Fruit fly (Drosophila melanogaster) whole organism, wandering third instar larva: ENCODE measurements around the gene CG18301.

Source experiments
- Abd-B ChIP-seq: fragments of >200 bp; optimal IDR thresholded peaks from 2 replicates; lab custom pipeline; 2017; ENCODE audit warnings: missing biosample characterization, missing genetic modification characterization
- CG32264 ChIP-seq: fragments of 200-800 bp; sonication (Bioruptor generic); optimal IDR thresholded peaks from 2 replicates; lab custom pipeline; 2016; ENCODE audit warnings: missing biosample characterization, missing genetic modification characterization
- CG9705 ChIP-seq: fragments of 200-800 bp; sonication (Bioruptor generic); optimal IDR thresholded peaks from 2 replicates; lab custom pipeline; 2018; ENCODE audit warnings: missing biosample characterization, mild to moderate bottlenecking, missing genetic modification characterization
- CrebA ChIP-seq: fragments of 200-800 bp; sonication (Bioruptor generic); optimal IDR thresholded peaks from 2 replicates; lab custom pipeline; 2016; ENCODE audit warnings: missing biosample characterization, mild to moderate bottlenecking, missing genetic modification characterization, borderline replicate concordance
- Dfd ChIP-seq: fragments of >200 bp; optimal IDR thresholded peaks from 2 replicates; lab custom pipeline; 2017; ENCODE audit warnings: missing biosample characterization, missing genetic modification characterization
- Dif ChIP-seq: fragments of 200-275, 200-300 bp; sonication (Bioruptor generic); optimal IDR thresholded peaks from 2 replicates; lab custom pipeline; 2018; ENCODE audit warnings: missing biosample characterization, missing genetic modification characterization; ENCODE audit not compliant: partially characterized antibody
- GATAd ChIP-seq: sonication (Bioruptor generic); optimal IDR thresholded peaks from 2 replicates; lab custom pipeline; 2016; ENCODE audit warnings: missing biosample characterization, missing genetic modification characterization
- HLH106 ChIP-seq: fragments of 200-800 bp; optimal IDR thresholded peaks from 3 replicates; lab custom pipeline; 2019; ENCODE audit warnings: missing biosample characterization, mild to moderate bottlenecking, missing genetic modification characterization, moderate library complexity
- Hnf4 ChIP-seq: fragments of 200-800 bp; sonication (Bioruptor generic); optimal IDR thresholded peaks from 2 replicates; lab custom pipeline; 2016; ENCODE audit warnings: missing biosample characterization, mild to moderate bottlenecking, missing genetic modification characterization
- Hr78 ChIP-seq: fragments of >200 bp; optimal IDR thresholded peaks from 2 replicates; lab custom pipeline; 2017; ENCODE audit warnings: missing biosample characterization, missing genetic modification characterization
- Hr83 ChIP-seq: fragments of 200-300 bp; sonication (Bioruptor generic); optimal IDR thresholded peaks from 2 replicates; lab custom pipeline; 2016; ENCODE audit warnings: missing biosample characterization, mild to moderate bottlenecking, missing genetic modification characterization, moderate library complexity; ENCODE audit not compliant: poor library complexity, severe bottlenecking
- Jra ChIP-seq: sonication (Bioruptor generic); optimal IDR thresholded peaks from 2 replicates; lab custom pipeline; 2016; ENCODE audit warnings: missing biosample characterization, missing genetic modification characterization
- Mio ChIP-seq: sonication (Bioruptor generic); optimal IDR thresholded peaks from 2 replicates; lab custom pipeline; 2016; ENCODE audit warnings: missing biosample characterization, missing genetic modification characterization
- Myc ChIP-seq: fragments of >200 bp; optimal IDR thresholded peaks from 2 replicates; lab custom pipeline; 2017
- N ChIP-seq: fragments of >200 bp; optimal IDR thresholded peaks from 2 replicates; lab custom pipeline; 2018; ENCODE audit warnings: missing biosample characterization, missing external identifiers, missing genetic modification characterization
- OdsH ChIP-seq: fragments of 200-800 bp; sonication (Bioruptor generic); optimal IDR thresholded peaks from 2 replicates; lab custom pipeline; 2016; ENCODE audit warnings: missing biosample characterization, mild to moderate bottlenecking, missing genetic modification characterization
- Rel ChIP-seq, 2 experiments: fragments of 200-800 bp; sonication (Bioruptor generic) in 1 of 2; optimal IDR thresholded peaks; 2 replicates in 1 of 2; 3 replicates in 1 of 2; lab custom pipeline; 2016 to 2019; ENCODE audit warnings: mild to moderate bottlenecking in 2 of 2, missing biosample characterization in 2 of 2, missing genetic modification characterization in 2 of 2, moderate library complexity in 1 of 2
- Sp1 ChIP-seq: fragments of 200-800 bp; sonication (Bioruptor generic); optimal IDR thresholded peaks from 3 replicates; lab custom pipeline; 2019; ENCODE audit warnings: missing biosample characterization, mild to moderate bottlenecking, missing genetic modification characterization, moderate library complexity
- Vsx2 ChIP-seq: fragments of 200-300, 225-300 bp; sonication (Bioruptor generic); optimal IDR thresholded peaks from 2 replicates; lab custom pipeline; 2018; ENCODE audit warnings: missing biosample characterization, missing genetic modification characterization; ENCODE audit not compliant: partially characterized antibody
- br ChIP-seq: fragments of 200-800 bp; sonication (Bioruptor generic); optimal IDR thresholded peaks from 2 replicates; lab custom pipeline; 2016; ENCODE audit warnings: missing biosample characterization, missing genetic modification characterization
- brk ChIP-seq: fragments of 200-800 bp; sonication (Bioruptor generic); optimal IDR thresholded peaks from 2 replicates; lab custom pipeline; 2016; ENCODE audit warnings: missing biosample characterization, mild to moderate bottlenecking, missing genetic modification characterization
- dl ChIP-seq, 2 experiments: fragments of 175-275, 200-275 bp in 1 of 2; fragments of 200-275 bp in 1 of 2; sonication (Bioruptor generic); optimal IDR thresholded peaks; lab custom pipeline; 2018; ENCODE audit warnings: mild to moderate bottlenecking in 2 of 2, missing biosample characterization in 2 of 2, missing genetic modification characterization in 2 of 2, moderate library complexity in 2 of 2; ENCODE audit not compliant: partially characterized antibody in 2 of 2, insufficient read depth in 1 of 2
- dmrt93B ChIP-seq: fragments of 200-800 bp; sonication (Bioruptor generic); optimal IDR thresholded peaks from 2 replicates; lab custom pipeline; 2018; ENCODE audit warnings: missing biosample characterization, mild to moderate bottlenecking, missing genetic modification characterization
- dsf ChIP-seq: sonication (Bioruptor generic); optimal IDR thresholded peaks from 2 replicates; lab custom pipeline; 2016; ENCODE audit warnings: missing biosample characterization, missing genetic modification characterization, borderline replicate concordance
- ey ChIP-seq: fragments of 200-800 bp; sonication (Bioruptor generic); optimal IDR thresholded peaks from 2 replicates; lab custom pipeline; 2016; ENCODE audit warnings: missing biosample characterization, missing genetic modification characterization
- foxo ChIP-seq, 2 experiments: fragments of 200-800 bp; sonication (Bioruptor generic); optimal IDR thresholded peaks; 2 replicates in 1 of 2; 3 replicates in 1 of 2; lab custom pipeline; 2016 to 2017; ENCODE audit warnings: missing biosample characterization in 2 of 2, missing genetic modification characterization in 2 of 2
- fru ChIP-seq: fragments of 200-800 bp; sonication (Bioruptor generic); optimal IDR thresholded peaks from 3 replicates; lab custom pipeline; 2016; ENCODE audit warnings: missing biosample characterization, mild to moderate bottlenecking, missing genetic modification characterization
- h ChIP-seq: fragments of 200-800 bp; sonication (Bioruptor generic); optimal IDR thresholded peaks from 3 replicates; lab custom pipeline; 2016; ENCODE audit warnings: missing biosample characterization, mild to moderate bottlenecking, missing genetic modification characterization
- jim ChIP-seq: fragments of 175-275, 200-325 bp; sonication (Bioruptor generic); optimal IDR thresholded peaks from 2 replicates; lab custom pipeline; 2016; ENCODE audit warnings: missing biosample characterization, mild to moderate bottlenecking, missing genetic modification characterization
- lola ChIP-seq: fragments of >200 bp; optimal IDR thresholded peaks from 2 replicates; lab custom pipeline; 2017; ENCODE audit warnings: missing biosample characterization, missing genetic modification characterization
- pan ChIP-seq: fragments of >200 bp; optimal IDR thresholded peaks from 2 replicates; lab custom pipeline; 2017
- psq ChIP-seq: fragments of 200-800 bp; sonication (Bioruptor generic); optimal IDR thresholded peaks from 3 replicates; lab custom pipeline; 2017; ENCODE audit warnings: missing biosample characterization, mild to moderate bottlenecking, missing genetic modification characterization, moderate library complexity
- rgr ChIP-seq: fragments of 200-800 bp; sonication (Bioruptor generic); optimal IDR thresholded peaks from 3 replicates; lab custom pipeline; 2016; ENCODE audit warnings: missing biosample characterization, mild to moderate bottlenecking, missing genetic modification characterization
- sage ChIP-seq: fragments of 200-800 bp; sonication (Bioruptor generic); optimal IDR thresholded peaks from 2 replicates; lab custom pipeline; 2016; ENCODE audit warnings: missing biosample characterization, mild to moderate bottlenecking, missing genetic modification characterization
- sv ChIP-seq: fragments of 200-800 bp; sonication (Bioruptor generic); optimal IDR thresholded peaks from 3 replicates; lab custom pipeline; 2016; ENCODE audit warnings: missing biosample characterization, missing genetic modification characterization
- tai ChIP-seq: sonication (Bioruptor generic); optimal IDR thresholded peaks from 2 replicates; lab custom pipeline; 2016; ENCODE audit warnings: missing biosample characterization, missing genetic modification characterization
- usp ChIP-seq: fragments of >200 bp; optimal IDR thresholded peaks from 2 replicates; lab custom pipeline; 2017; ENCODE audit warnings: missing biosample characterization, missing genetic modification characterization
- woc ChIP-seq: sonication (Bioruptor generic); optimal IDR thresholded peaks from 2 replicates; lab custom pipeline; 2016; ENCODE audit warnings: missing biosample characterization, mild to moderate bottlenecking, missing genetic modification characterization

CG18301 gene

DNA sequence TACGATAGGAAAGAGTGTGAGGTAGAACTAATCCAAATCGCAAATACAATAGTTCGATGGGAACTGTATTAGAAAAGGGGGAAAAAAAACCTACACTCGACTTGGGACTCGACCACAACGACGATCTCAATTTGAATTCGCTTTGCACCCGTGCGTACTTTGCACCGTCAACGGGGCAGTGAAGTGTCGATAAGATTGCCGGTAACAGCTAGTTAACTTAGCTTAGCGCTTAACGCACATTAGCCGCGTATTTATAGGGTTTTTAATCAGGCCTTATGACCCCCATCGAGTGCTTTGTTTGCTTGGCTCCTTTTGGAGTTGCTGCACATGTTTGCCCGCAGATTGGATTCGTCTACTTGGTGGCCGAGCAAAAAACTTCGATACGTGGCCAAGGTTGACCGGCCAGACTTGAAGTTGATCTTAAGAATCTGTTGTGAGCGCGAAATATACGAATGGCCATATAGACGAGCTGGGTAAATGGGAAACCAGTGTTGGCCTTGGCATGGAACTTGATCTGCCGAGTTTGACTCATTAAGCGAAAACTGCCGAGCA lies 17.0 kb upstream of the CG18301 start:
- TF ChIP-seq pan (lab: Kevin White, UChicago) (no peak), sage (GFP tag; lab: Kevin White, UChicago) (no peak), dmrt93B (GFP tag; lab: Kevin White, UChicago) (no peak), sv (no peak), Vsx2 (GFP tag; lab: Kevin White, UChicago) (no peak), woc (no peak)

DNA sequence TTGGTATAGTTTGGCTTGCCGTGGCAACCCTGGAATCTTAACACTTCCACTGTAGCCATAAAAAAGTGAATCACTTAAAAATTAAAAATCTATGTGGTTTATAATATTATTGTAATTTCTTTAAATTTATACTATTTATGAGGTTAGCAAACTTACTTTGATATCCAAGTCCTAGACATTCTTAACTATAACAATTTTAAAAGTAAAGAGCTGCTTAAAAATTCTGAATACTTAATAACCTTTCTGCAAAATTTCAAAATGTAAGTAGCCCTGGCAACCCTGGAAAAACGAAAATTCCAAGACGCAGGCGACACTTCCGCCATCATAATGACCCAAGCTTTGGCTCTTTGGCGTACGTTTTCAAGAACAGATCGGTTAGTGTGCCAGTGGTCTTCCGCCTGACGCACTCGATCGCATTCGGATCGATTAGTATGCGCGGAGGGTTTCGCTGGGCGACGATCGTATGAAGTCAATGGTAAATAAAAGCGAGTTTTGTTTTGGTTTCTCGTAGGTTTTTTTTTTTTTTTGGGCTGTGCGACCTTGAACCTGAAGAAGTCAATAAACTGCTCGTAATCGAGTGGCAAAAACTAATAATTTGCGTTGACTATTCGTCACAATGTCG lies 16.0 kb upstream of the CG18301 start:
- TF ChIP-seq N (GFP tag; lab: Kevin White, UChicago) (no peak), Dfd (GFP tag; lab: Kevin White, UChicago) (no peak), fru (GFP tag; lab: Kevin White, UChicago) (no peak), usp (GFP tag; lab: Kevin White, UChicago) (no peak), rgr (GFP tag; lab: Kevin White, UChicago) (no peak), CG9705 (GFP tag; lab: Kevin White, UChicago) (no peak), lola (no peak), sv (no peak), HLH106 (tag; lab: Kevin White, UChicago) (no peak), CG32264 (GFP tag; lab: Kevin White, UChicago) (no peak), jim (no peak), tai (GFP tag; lab: Kevin White, UChicago) (no peak), Dif (GFP tag; lab: Kevin White, UChicago) (no peak), sage (GFP tag; lab: Kevin White, UChicago) (no peak), dmrt93B (GFP tag; lab: Kevin White, UChicago) (no peak), Myc (lab: Kevin White, UChicago) (no peak), Hr78 (GFP tag; lab: Kevin White, UChicago) (no peak), Hr83 (GFP tag; lab: Kevin White, UChicago) (no peak), Jra (no peak), foxo (GFP tag; optimal IDR thresholded peaks at IDR 0.05; lab: Kevin White, UChicago) (no peak)
- TF ChIP-seq, all 38 proteins: peak for 0

DNA sequence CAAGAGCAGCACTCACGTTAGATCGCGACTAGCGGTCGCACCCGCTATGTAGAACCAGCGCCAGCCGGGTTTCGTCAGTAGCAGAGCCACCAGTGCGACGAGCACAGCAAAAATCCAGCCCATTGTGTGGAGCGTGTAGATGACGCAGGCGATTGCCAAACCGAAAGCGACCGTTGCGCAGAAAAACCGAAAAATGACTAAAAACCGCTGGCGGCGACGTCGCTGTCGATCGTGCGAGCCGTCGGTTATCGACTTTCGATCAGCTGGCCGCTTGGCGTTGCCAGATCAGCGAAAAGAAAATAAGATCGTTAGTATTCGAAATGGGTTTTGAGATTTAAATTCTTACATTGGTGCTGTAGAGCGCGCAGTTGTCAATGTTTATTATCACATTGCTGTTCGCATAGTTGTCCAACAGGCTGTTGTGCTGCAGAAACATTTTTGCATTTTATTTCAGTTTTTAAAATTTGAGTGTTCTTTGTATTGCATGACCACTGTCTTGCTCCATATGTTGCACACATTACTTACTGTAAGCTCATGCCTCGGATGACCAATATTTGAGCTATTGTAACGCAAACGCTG lies 15.1 kb upstream of the CG18301 start:
- TF ChIP-seq Vsx2 (GFP tag; lab: Kevin White, UChicago), result no peak
- no peak for TF ChIP-seq GATAd
- peak; percentile 32 for TF ChIP-seq CG9705 (GFP tag; lab: Kevin White, UChicago)
- peak; percentile 76 for TF ChIP-seq fru (GFP tag; lab: Kevin White, UChicago)
- peak in 1 of 2 experiments; percentile 59 for TF ChIP-seq foxo (GFP tag; optimal IDR thresholded peaks at IDR 0.05; lab: Kevin White, UChicago)
- peak; percentile 12 for TF ChIP-seq Hr83 (GFP tag; lab: Kevin White, UChicago)
- no peak for TF ChIP-seq CG32264 (GFP tag; lab: Kevin White, UChicago)
- TF ChIP-seq h (GFP tag; lab: Kevin White, UChicago), result peak; percentile 66
- TF ChIP-seq Dfd (GFP tag; lab: Kevin White, UChicago), result no peak
- TF ChIP-seq rgr (GFP tag; lab: Kevin White, UChicago), result peak; percentile 44
- TF ChIP-seq lola, result no peak
- TF ChIP-seq Dif (GFP tag; lab: Kevin White, UChicago), result no peak
- TF ChIP-seq woc, result peak; percentile 38
- peak; percentile 57 for TF ChIP-seq br (GFP tag; lab: Kevin White, UChicago)
- no peak for TF ChIP-seq CrebA (GFP tag; lab: Kevin White, UChicago)
- TF ChIP-seq brk (GFP tag; lab: Kevin White, UChicago), result no peak
- TF ChIP-seq dsf (GFP tag; lab: Kevin White, UChicago), result no peak
- TF ChIP-seq usp (GFP tag; lab: Kevin White, UChicago), result no peak
- no peak for TF ChIP-seq Myc (lab: Kevin White, UChicago)
- no peak for TF ChIP-seq dmrt93B (GFP tag; lab: Kevin White, UChicago)
- no peak for TF ChIP-seq jim
- TF ChIP-seq Jra, result no peak
- no peak for TF ChIP-seq tai (GFP tag; lab: Kevin White, UChicago)
- TF ChIP-seq Abd-B, result no peak
- TF ChIP-seq psq (GFP tag; lab: Kevin White, UChicago), result peak; percentile 19
- TF ChIP-seq N (GFP tag; lab: Kevin White, UChicago), result no peak
- no peak for TF ChIP-seq Hr78 (GFP tag; lab: Kevin White, UChicago)
- no peak for TF ChIP-seq pan (lab: Kevin White, UChicago)
- peak; percentile 34 for TF ChIP-seq ey
- no peak for TF ChIP-seq sage (GFP tag; lab: Kevin White, UChicago)
- no peak for TF ChIP-seq dl (GFP tag; optimal IDR thresholded peaks at IDR 0.05; lab: Kevin White, UChicago; ENCODE audit: insufficient read depth in 1 of 2, partially characterized antibody in 2 of 2)
- no peak for TF ChIP-seq OdsH
- TF ChIP-seq Rel (GFP tag; optimal IDR thresholded peaks at IDR 0.05; lab: Kevin White, UChicago), result no peak
- TF ChIP-seq Rel (tag; optimal IDR thresholded peaks at IDR 0.05; lab: Kevin White, UChicago), result peak; percentile 82
- TF ChIP-seq Hnf4 (GFP tag; lab: Kevin White, UChicago), result peak; percentile 60
- peak; percentile 50 for TF ChIP-seq Sp1
- TF ChIP-seq sv, result no peak
- no peak for TF ChIP-seq Mio
- TF ChIP-seq HLH106 (tag; lab: Kevin White, UChicago), result peak; percentile 53
